Worm (Caenorhabditis elegans) whole organism, young adult: ENCODE data around the gene ZK177.1.

Experiments
- F52B5.7 ChIP-seq: sonication (generic microtip); optimal IDR thresholded peaks from 2 replicates; lab custom pipeline; 2016; ENCODE audit warnings: mild to moderate bottlenecking, missing genetic modification characterization, missing compliant biosample characterization
- ceh-40 ChIP-seq: fragments of 200-800 bp; sonication (Bioruptor generic); IDR thresholded peaks from 2 replicates; pipeline ENCODE4 v1.3.6; 2022; ENCODE audit warnings: missing genetic modification characterization, missing compliant biosample characterization
- egl-44 ChIP-seq: fragments of 200-800 bp; sonication (Bioruptor generic); IDR thresholded peaks from 2 replicates; pipeline ENCODE4 v1.3.6; 2022; ENCODE audit warnings: missing genetic modification reagents, missing genetic modification characterization, missing compliant biosample characterization
- madf-6 ChIP-seq: fragments of 200-800 bp; sonication (Bioruptor generic); IDR thresholded peaks from 2 replicates; pipeline ENCODE4 v1.3.6; 2022; ENCODE audit warnings: missing genetic modification reagents, missing genetic modification characterization, missing compliant biosample characterization
- pha-4 ChIP-seq: fragments of 150-350 bp; sonication (generic microtip); optimal IDR thresholded peaks from 2 replicates; lab custom pipeline; 2014; ENCODE audit warnings: missing biosample characterization, missing genetic modification reagents, missing genetic modification characterization

ce11 chrII:5556431-5556830, 28.5 kb downstream of the ZK177.1 start, which contains the start of gene ins-11:
- TF ChIP-seq madf-6 (GFP tag; lab: Robert Waterston, UW) (no peak), ceh-40 (GFP tag; lab: Robert Waterston, UW) (no peak), egl-44 (no peak), F52B5.7 (no peak), pha-4 (tag; lab: Kevin White, UChicago) (no peak)
